Fruit fly (Drosophila melanogaster) whole organism, embryonic: ENCODE data around the gene AlaRS-m.

Experiments
- Ada2b ChIP-seq: fragments of 200-800 bp; sonication (Bioruptor generic); IDR thresholded peaks from 2 replicates; pipeline ENCODE4 v1.3.6; 2022; ENCODE audit warnings: missing biosample characterization, missing genetic modification characterization
- Antp ChIP-seq: fragments of 200-800 bp; sonication (Bioruptor generic); optimal IDR thresholded peaks from 3 replicates; lab custom pipeline; 2016; ENCODE audit warnings: missing biosample characterization, missing genetic modification characterization
- Bgb ChIP-seq: fragments of 200-800 bp; sonication (Bioruptor generic); IDR thresholded peaks from 2 replicates; pipeline ENCODE4 v1.3.6; 2022; ENCODE audit warnings: missing biosample characterization, missing genetic modification characterization; ENCODE audit not compliant: partially characterized antibody
- CG11093 ChIP-seq: fragments of 200-800 bp; sonication (Bioruptor generic); IDR thresholded peaks from 3 replicates; pipeline ENCODE4 v1.3.6; 2022; ENCODE audit warnings: missing biosample characterization, missing genetic modification characterization
- CG12104 ChIP-seq: fragments of 200-800 bp; sonication (Bioruptor generic); optimal IDR thresholded peaks from 3 replicates; lab custom pipeline; 2016; ENCODE audit warnings: missing biosample characterization, missing genetic modification characterization
- CG13287 ChIP-seq: fragments of 200-800 bp; sonication (Bioruptor generic); IDR thresholded peaks from 2 replicates; pipeline ENCODE4 v1.3.6; 2022; ENCODE audit warnings: missing biosample characterization, missing genetic modification characterization; ENCODE audit not compliant: partially characterized antibody
- CG15601 ChIP-seq: fragments of 200-800 bp; sonication (Bioruptor generic); optimal IDR thresholded peaks from 3 replicates; lab custom pipeline; 2019; ENCODE audit warnings: missing biosample characterization, mild to moderate bottlenecking, missing genetic modification characterization, moderate library complexity
- CG16779 ChIP-seq: fragments of 200-800 bp; sonication (Bioruptor generic); IDR thresholded peaks from 2 replicates; pipeline ENCODE4 v1.3.6; 2022; ENCODE audit warnings: missing biosample characterization, missing genetic modification characterization
- CG17328 ChIP-seq: fragments of 200-800 bp; sonication (Bioruptor generic); IDR thresholded peaks from 2 replicates; pipeline ENCODE4 v1.3.6; 2022; ENCODE audit warnings: missing biosample characterization, missing genetic modification characterization
- CG17359 ChIP-seq: fragments of 200-800 bp; sonication (Bioruptor generic); optimal IDR thresholded peaks from 3 replicates; lab custom pipeline; 2018; ENCODE audit warnings: missing biosample characterization, mild to moderate bottlenecking, missing genetic modification characterization, moderate library complexity
- CG1792 ChIP-seq: fragments of 200-800 bp; sonication (Bioruptor generic); optimal IDR thresholded peaks from 2 replicates; lab custom pipeline; 2016; ENCODE audit warnings: missing biosample characterization, missing genetic modification characterization
- CG34376 ChIP-seq: fragments of 200-800 bp; sonication (Bioruptor generic); optimal IDR thresholded peaks from 2 replicates; lab custom pipeline; 2018; ENCODE audit warnings: missing biosample characterization, mild to moderate bottlenecking, missing genetic modification characterization
- CG4282 ChIP-seq: fragments of 200-800 bp; sonication (Bioruptor generic); optimal IDR thresholded peaks from 2 replicates; lab custom pipeline; 2016; ENCODE audit warnings: missing biosample characterization, missing genetic modification characterization
- CG43689 ChIP-seq: fragments of 200-800 bp; sonication (Bioruptor generic); IDR thresholded peaks from 2 replicates; pipeline ENCODE4 v1.3.6; 2022; ENCODE audit warnings: missing biosample characterization, missing genetic modification characterization
- CG7357 ChIP-seq: fragments of 200-800 bp; sonication (Bioruptor generic); IDR thresholded peaks from 3 replicates; pipeline ENCODE4 v1.3.6; 2022; ENCODE audit warnings: missing biosample characterization, missing genetic modification characterization
- Camta ChIP-seq: fragments of 200-800 bp; sonication (Bioruptor generic); optimal IDR thresholded peaks from 2 replicates; lab custom pipeline; 2016; ENCODE audit warnings: missing biosample characterization, missing genetic modification characterization
- CkIIα-i1 ChIP-seq: fragments of 200-800 bp; sonication (Bioruptor generic); IDR thresholded peaks from 2 replicates; pipeline ENCODE4 v1.3.6; 2022; ENCODE audit warnings: missing biosample characterization, missing genetic modification characterization
- D19B ChIP-seq: fragments of 200-800 bp; sonication (Bioruptor generic); optimal IDR thresholded peaks from 2 replicates; lab custom pipeline; 2017; ENCODE audit warnings: missing biosample characterization, mild to moderate bottlenecking, missing genetic modification characterization
- Dip3 ChIP-seq: fragments of 200-800 bp; sonication (Bioruptor generic); optimal IDR thresholded peaks from 3 replicates; lab custom pipeline; 2016; ENCODE audit warnings: missing biosample characterization, missing genetic modification characterization
- Doc2 ChIP-seq: fragments of 200-800 bp; sonication (Bioruptor generic); IDR thresholded peaks from 2 replicates; pipeline ENCODE4 v1.3.6; 2022; ENCODE audit warnings: missing biosample characterization, missing genetic modification characterization
- E2f1 ChIP-seq: fragments of 200-800 bp; sonication (Bioruptor generic); IDR thresholded peaks from 2 replicates; pipeline ENCODE4 v1.3.6; 2022; ENCODE audit warnings: missing biosample characterization, missing genetic modification characterization
- ERR ChIP-seq: fragments of 200-800 bp; sonication (Bioruptor generic); optimal IDR thresholded peaks from 2 replicates; lab custom pipeline; 2016; ENCODE audit warnings: missing biosample characterization, missing genetic modification characterization
- Eip74EF ChIP-seq, 2 experiments: fragments of 200-800 bp in 1 of 2; fragments of >200 bp in 1 of 2; sonication (Bioruptor generic) in 1 of 2; optimal IDR thresholded peaks; 2 replicates each; lab custom pipeline; 2017 to 2019; ENCODE audit warnings: missing biosample characterization in 2 of 2, missing genetic modification characterization in 2 of 2, mild to moderate bottlenecking in 1 of 2, moderate library complexity in 1 of 2
- MBD-R2 ChIP-seq: fragments of 200-800 bp; sonication (Bioruptor generic); IDR thresholded peaks from 2 replicates; pipeline ENCODE4 v1.3.6; 2022; ENCODE audit warnings: missing biosample characterization, missing genetic modification characterization
- Nf-YA ChIP-seq: fragments of 200-800 bp; sonication (Bioruptor generic); IDR thresholded peaks from 2 replicates; pipeline ENCODE4 v1.3.6; 2022; ENCODE audit warnings: missing biosample characterization, missing genetic modification characterization
- Pdp1 ChIP-seq, 2 experiments: fragments of 200-800 bp; sonication (Bioruptor generic); optimal IDR thresholded peaks; 3 replicates each; lab custom pipeline; 2016; ENCODE audit warnings: missing biosample characterization in 2 of 2, missing genetic modification characterization in 2 of 2, mild to moderate bottlenecking in 1 of 2, moderate library complexity in 1 of 2
- Sin3A ChIP-seq: fragments of >200 bp; optimal IDR thresholded peaks from 2 replicates; lab custom pipeline; 2018
- Six4 ChIP-seq: fragments of 200-800 bp; sonication (Bioruptor generic); optimal IDR thresholded peaks from 2 replicates; lab custom pipeline; 2016; ENCODE audit warnings: missing biosample characterization, missing genetic modification characterization
- Sry-β ChIP-seq: fragments of 200-800 bp; sonication (Bioruptor generic); optimal IDR thresholded peaks from 2 replicates; lab custom pipeline; 2018; ENCODE audit warnings: missing biosample characterization, mild to moderate bottlenecking, missing genetic modification characterization, moderate library complexity
- Tbp ChIP-seq: fragments of >200 bp; optimal IDR thresholded peaks from 2 replicates; lab custom pipeline; 2018; ENCODE audit warnings: missing biosample characterization, missing genetic modification characterization
- ab ChIP-seq: fragments of 200-800 bp; sonication (Bioruptor generic); optimal IDR thresholded peaks from 2 replicates; lab custom pipeline; 2016; ENCODE audit warnings: missing biosample characterization, missing genetic modification characterization
- bbx ChIP-seq: fragments of 200-800 bp; sonication (Bioruptor generic); IDR thresholded peaks from 2 replicates; pipeline ENCODE4 v1.3.6; 2022; ENCODE audit warnings: missing biosample characterization, missing genetic modification characterization; ENCODE audit not compliant: partially characterized antibody
- bowl ChIP-seq: fragments of 200-800 bp; sonication (Bioruptor generic); IDR thresholded peaks from 2 replicates; pipeline ENCODE4 v1.3.6; 2022; ENCODE audit warnings: missing biosample characterization, missing genetic modification characterization
- cg ChIP-seq: fragments of 200-800 bp; sonication (Bioruptor generic); optimal IDR thresholded peaks from 3 replicates; lab custom pipeline; 2019; ENCODE audit warnings: missing biosample characterization, mild to moderate bottlenecking, missing genetic modification characterization, moderate library complexity
- danr ChIP-seq: fragments of 200-800 bp; sonication (Bioruptor generic); IDR thresholded peaks from 2 replicates; pipeline ENCODE4 v1.3.6; 2022; ENCODE audit warnings: missing biosample characterization, missing genetic modification characterization
- en ChIP-seq: fragments of 200-800 bp; sonication (Bioruptor generic); optimal IDR thresholded peaks from 2 replicates; lab custom pipeline; 2016; ENCODE audit warnings: missing biosample characterization, missing genetic modification characterization
- ewg ChIP-seq: fragments of 200-800 bp; sonication (Bioruptor generic); optimal IDR thresholded peaks from 3 replicates; lab custom pipeline; 2017; ENCODE audit warnings: mild to moderate bottlenecking, missing biosample characterization, missing genetic modification reagents, missing genetic modification characterization
- grn ChIP-seq: fragments of 200-800 bp; sonication (Bioruptor generic); optimal IDR thresholded peaks from 3 replicates; lab custom pipeline; 2017; ENCODE audit warnings: missing biosample characterization, missing genetic modification characterization
- gsb ChIP-seq: fragments of 200-800 bp; sonication (Bioruptor generic); IDR thresholded peaks from 2 replicates; pipeline ENCODE4 v1.3.6; 2022; ENCODE audit warnings: missing biosample characterization, missing genetic modification characterization
- gt ChIP-seq: fragments of 200-800 bp; sonication (Bioruptor generic); IDR thresholded peaks from 2 replicates; pipeline ENCODE4 v1.3.6; 2022; ENCODE audit warnings: missing biosample characterization, missing genetic modification characterization
- ind ChIP-seq: fragments of 200-800 bp; sonication (Bioruptor generic); optimal IDR thresholded peaks from 3 replicates; lab custom pipeline; 2016; ENCODE audit warnings: missing biosample characterization, missing genetic modification characterization
- jing ChIP-seq: fragments of 200-800 bp; sonication (Bioruptor generic); optimal IDR thresholded peaks from 2 replicates; lab custom pipeline; 2018; ENCODE audit warnings: missing biosample characterization, mild to moderate bottlenecking, missing genetic modification characterization
- jumu ChIP-seq: fragments of 200-800 bp; sonication (Bioruptor generic); optimal IDR thresholded peaks from 3 replicates; lab custom pipeline; 2016; ENCODE audit warnings: missing biosample characterization, missing genetic modification characterization
- lilli ChIP-seq: fragments of 200-800 bp; sonication (Bioruptor generic); optimal IDR thresholded peaks from 3 replicates; lab custom pipeline; 2016; ENCODE audit warnings: missing biosample characterization, missing genetic modification characterization
- mam ChIP-seq: fragments of 200-800 bp; sonication (Bioruptor generic); optimal IDR thresholded peaks from 3 replicates; lab custom pipeline; 2016; ENCODE audit warnings: missing biosample characterization, missing genetic modification characterization
- odd ChIP-seq: fragments of 200-800 bp; sonication (Bioruptor generic); optimal IDR thresholded peaks from 2 replicates; lab custom pipeline; 2017; ENCODE audit warnings: missing biosample characterization, mild to moderate bottlenecking, missing genetic modification characterization
- pum ChIP-seq: fragments of 200-800 bp; sonication (Bioruptor generic); optimal IDR thresholded peaks from 2 replicates; lab custom pipeline; 2016; ENCODE audit warnings: missing biosample characterization, missing genetic modification characterization
- ro ChIP-seq: fragments of 200-800 bp; sonication (Bioruptor generic); IDR thresholded peaks from 2 replicates; pipeline ENCODE4 v1.3.6; 2022; ENCODE audit warnings: missing biosample characterization, missing genetic modification characterization
- seq ChIP-seq: fragments of 200-800 bp; sonication (Bioruptor generic); IDR thresholded peaks from 2 replicates; pipeline ENCODE4 v1.3.6; 2022; ENCODE audit warnings: missing biosample characterization, missing genetic modification characterization
- sima ChIP-seq: fragments of 200-800 bp; sonication (Bioruptor generic); optimal IDR thresholded peaks from 2 replicates; lab custom pipeline; 2016; ENCODE audit warnings: missing biosample characterization, missing genetic modification characterization
- trem ChIP-seq: fragments of 200-800 bp; optimal IDR thresholded peaks from 3 replicates; lab custom pipeline; 2019; ENCODE audit warnings: missing biosample characterization, mild to moderate bottlenecking, missing genetic modification characterization, moderate library complexity
- z ChIP-seq: fragments of 200-800 bp; sonication (Bioruptor generic); IDR thresholded peaks from 3 replicates; pipeline ENCODE4 v1.3.6; 2022; ENCODE audit warnings: missing biosample characterization, missing genetic modification characterization
- zen2 ChIP-seq: fragments of 200-800 bp; sonication (Bioruptor generic); IDR thresholded peaks from 3 replicates; pipeline ENCODE4 v1.3.6; 2022; ENCODE audit warnings: missing biosample characterization, missing genetic modification characterization; ENCODE audit not compliant: partially characterized antibody

AlaRS-m gene

DNA sequence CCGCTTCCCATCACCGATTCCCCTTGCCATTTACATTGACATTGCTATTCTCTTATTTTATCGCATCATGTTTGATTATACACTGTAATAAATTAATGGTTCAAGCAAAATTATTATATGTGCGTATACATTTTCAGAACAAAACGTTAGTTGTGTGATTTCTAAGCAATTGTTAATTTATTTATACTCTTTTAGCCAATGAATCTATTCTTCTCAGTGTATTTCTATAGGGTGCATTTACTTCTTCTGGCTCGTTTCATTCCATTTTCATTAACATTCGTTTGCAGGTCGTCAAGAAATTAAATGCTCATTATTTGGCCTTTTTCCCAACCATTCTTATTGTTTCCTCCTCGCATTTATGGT, 41.7 kb downstream of the AlaRS-m start (continued):
- TF ChIP-seq Bgb (GFP tag; lab: Robert Waterston, UW), result no peak
- TF ChIP-seq trem, result peak; percentile 68
- no peak for TF ChIP-seq Doc2
- TF ChIP-seq CG4282 (GFP tag; lab: Kevin White, UChicago), result no peak
- TF ChIP-seq ind (GFP tag; lab: Kevin White, UChicago), result peak; percentile 46
- no peak for TF ChIP-seq CG34376
- no peak for TF ChIP-seq CkIIα-i1 (GFP tag; lab: Robert Waterston, UW)
- no peak for TF ChIP-seq Antp (GFP tag; lab: Kevin White, UChicago)
- peak; percentile 21 for TF ChIP-seq Dip3 (GFP tag; lab: Kevin White, UChicago)
- no peak for TF ChIP-seq CG1792 (GFP tag; lab: Kevin White, UChicago)
- no peak for TF ChIP-seq ab
- peak; percentile 49; the same call in 1 of the 2 replicates for TF ChIP-seq danr (GFP tag; lab: Robert Waterston, UW)
- peak; percentile 82 for TF ChIP-seq CG17328 (GFP tag; lab: Robert Waterston, UW)
- TF ChIP-seq bowl (GFP tag; lab: Robert Waterston, UW), result no peak
- TF ChIP-seq CG17359 (tag; lab: Kevin White, UChicago), result peak; percentile 78
- no peak for TF ChIP-seq Sin3A (lab: Kevin White, UChicago)
- no peak for TF ChIP-seq CG15601 (tag; lab: Kevin White, UChicago)
- peak; percentile 0 to 25 for TF ChIP-seq Pdp1 (GFP tag; optimal IDR thresholded peaks at IDR 0.05; lab: Kevin White, UChicago)
- peak; percentile 36 for TF ChIP-seq lilli (GFP tag; lab: Kevin White, UChicago)
- no peak for TF ChIP-seq ERR (GFP tag; lab: Kevin White, UChicago)
- TF ChIP-seq odd, result no peak
- peak; percentile 21; the same call in 1 of the 2 replicates for TF ChIP-seq MBD-R2 (GFP tag; lab: Robert Waterston, UW)
- no peak for TF ChIP-seq CG13287 (GFP tag; lab: Robert Waterston, UW)
- peak; percentile 32; the same call in 1 of the 3 replicates for TF ChIP-seq CG7357
- TF ChIP-seq Camta (GFP tag; lab: Kevin White, UChicago), result peak; percentile 51
- TF ChIP-seq Eip74EF (GFP tag; optimal IDR thresholded peaks at IDR 0.05; lab: Kevin White, UChicago), result peak in 1 of 2 experiments; percentile 35
- no peak for TF ChIP-seq gsb
- TF ChIP-seq ro (GFP tag; lab: Robert Waterston, UW), result no peak; the same call in 1 of the 2 replicates
- no peak for TF ChIP-seq Tbp (GFP tag; lab: Kevin White, UChicago)
- TF ChIP-seq CG16779 (GFP tag; lab: Robert Waterston, UW), result no peak
- TF ChIP-seq gt (GFP tag; lab: Robert Waterston, UW), result no peak
- TF ChIP-seq Nf-YA, result 0 out of 2 replicates have a peak, but pooled peaks have one; percentile 33
- TF ChIP-seq seq (GFP tag; lab: Robert Waterston, UW), result no peak
- no peak for TF ChIP-seq grn (GFP tag; lab: Kevin White, UChicago)
- no peak for TF ChIP-seq bbx (GFP tag; lab: Robert Waterston, UW)
- TF ChIP-seq jing (GFP tag; lab: Kevin White, UChicago), result peak; percentile 69
- TF ChIP-seq cg (GFP tag; lab: Kevin White, UChicago), result no peak
- TF ChIP-seq Sry-β (GFP tag; lab: Kevin White, UChicago), result no peak
- peak; percentile 13 for TF ChIP-seq D19B (GFP tag; lab: Kevin White, UChicago)
- peak; percentile 1 for TF ChIP-seq jumu (GFP tag; lab: Kevin White, UChicago)
- TF ChIP-seq sima (GFP tag; lab: Kevin White, UChicago), result no peak
- TF ChIP-seq pum, result no peak
- TF ChIP-seq z, result no peak
- peak; percentile 43 for TF ChIP-seq mam
- peak; percentile 8 for TF ChIP-seq ewg (GFP tag; lab: Kevin White, UChicago)
- TF ChIP-seq zen2 (GFP tag; lab: Robert Waterston, UW), result no peak
- TF ChIP-seq Ada2b, result 0 out of 2 replicates have a peak, but pooled peaks have one; percentile 26
- TF ChIP-seq Six4 (GFP tag; lab: Kevin White, UChicago), result peak; percentile 41
- no peak for TF ChIP-seq CG12104 (GFP tag; lab: Kevin White, UChicago)
- peak; percentile 61 for TF ChIP-seq E2f1 (GFP tag; lab: Robert Waterston, UW)
- TF ChIP-seq en (GFP tag; lab: Kevin White, UChicago), result peak; percentile 1
- TF ChIP-seq CG11093, result no peak
- peak; percentile 22; the same call in 1 of the 2 replicates for TF ChIP-seq CG43689
